Worm (Caenorhabditis elegans) whole organism, mixed stage, embryonic: ENCODE data around the gene inx-2.

ENCODE experiments used
- ces-1 ChIP-seq: fragments of 150-350 bp; optimal IDR thresholded peaks from 2 replicates; lab custom pipeline; 2014; ENCODE audit warnings: missing biosample characterization, missing genetic modification reagents, missing genetic modification characterization
- mep-1 ChIP-seq: fragments of 150-350 bp; optimal IDR thresholded peaks from 2 replicates; lab custom pipeline; 2017; ENCODE audit warnings: missing biosample characterization, missing genetic modification reagents, missing genetic modification characterization, inconsistent platforms
- nhr-12 ChIP-seq: fragments of 150-350 bp; optimal IDR thresholded peaks from 2 replicates; lab custom pipeline; 2014; ENCODE audit warnings: missing biosample characterization, missing genetic modification characterization
- nhr-28 ChIP-seq: fragments of 150-350 bp; optimal IDR thresholded peaks from 2 replicates; lab custom pipeline; 2014; ENCODE audit warnings: missing biosample characterization, missing genetic modification characterization

The inx-2 gene

ce11 chrX:11245056-11245455 lies 51.5 kb downstream of the inx-2 start:
- TF ChIP-seq nhr-12 (tag; lab: Kevin White, UChicago) (no peak), nhr-28 (no peak), ces-1 (GFP tag; lab: Kevin White, UChicago) (peak; percentile 76), mep-1 (no peak)
- TF ChIP-seq, all 35 proteins: peak for 1
